Worm (Caenorhabditis elegans): ENCODE measurements around the gene rei-1.

- TF ChIP-seq T22C8.4 (GFP tag; IDR thresholded peaks at IDR 0.05) (no peak), ref-1 (GFP tag; conservative IDR thresholded peaks at IDR 0.05) (no peak), ztf-29 (GFP tag; IDR thresholded peaks at IDR 0.05) (no peak), cog-1 (tag; optimal IDR thresholded peaks at IDR 0.05) (no peak), ztf-23 (GFP tag; IDR thresholded peaks at IDR 0.05) (no peak), flt-1 (GFP tag; IDR thresholded peaks at IDR 0.05) (no peak)
These were observed 6.0 kb downstream of the rei-1 start, which contains the start of gene C03C10.5 for ce11 chrIII:4092020-4092419.

All from whole organism, midembryonic.